Fruit fly (Drosophila melanogaster) whole organism: ENCODE measurements around the gene Mkrn1.

Experiments used
- CG8478 ChIP-seq: fragments of >200 bp; optimal IDR thresholded peaks from 2 replicates; lab custom pipeline; 2018; ENCODE audit warnings: inconsistent platforms
- EcR ChIP-seq, 2 experiments: fragments of >200 bp; optimal IDR thresholded peaks; 2 replicates each; lab custom pipeline; 2017; ENCODE audit warnings: missing biosample characterization in 2 of 2, missing genetic modification characterization in 2 of 2, missing genetic modification reagents in 2 of 2
- pan ChIP-seq: fragments of >200 bp; optimal IDR thresholded peaks from 2 replicates; lab custom pipeline; 2017
- psq ChIP-seq: fragments of >200 bp; optimal IDR thresholded peaks from 2 replicates; lab custom pipeline; 2017
- usp ChIP-seq: fragments of >200 bp; optimal IDR thresholded peaks from 2 replicates; lab custom pipeline; 2017; ENCODE audit warnings: missing biosample characterization, missing genetic modification characterization, mixed read lengths

DNA sequence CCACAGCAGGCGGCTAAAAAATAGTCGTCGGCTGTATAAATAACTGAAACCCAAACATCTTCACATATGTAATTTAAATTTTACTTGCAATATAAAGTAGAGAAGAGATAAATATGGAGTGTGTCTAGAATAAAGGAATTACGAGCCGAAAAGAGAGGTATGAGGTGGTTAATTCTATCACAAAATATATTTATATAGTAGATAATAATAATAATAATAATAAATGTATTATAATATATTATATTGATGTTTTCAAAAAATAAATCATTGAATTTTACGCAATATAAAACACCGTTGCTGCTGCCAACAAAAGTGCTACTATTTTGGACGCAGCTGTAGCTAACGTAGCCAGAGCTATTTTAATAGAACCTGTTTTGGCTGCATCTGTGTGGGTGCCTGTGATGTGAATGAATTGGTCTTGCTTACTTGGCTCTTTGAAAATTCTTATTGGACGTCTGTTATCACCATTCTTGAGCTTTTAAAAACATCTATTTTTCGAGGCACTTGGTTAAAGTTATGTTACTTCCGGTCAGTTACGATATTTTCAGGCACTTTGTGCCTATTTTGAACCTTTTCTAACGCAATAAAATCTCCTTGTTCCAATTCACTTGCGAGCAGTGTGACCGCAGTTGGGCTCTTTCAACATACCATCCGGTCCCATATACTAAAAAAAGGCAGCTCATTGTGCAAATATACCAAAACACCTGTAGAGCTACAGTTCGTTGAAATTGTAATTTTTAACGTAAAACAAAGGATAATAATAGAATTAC, 36.5 kb downstream of the Mkrn1 start, which contains the start of gene Hr78:
- TF ChIP-seq usp (no peak), psq (lab: Kevin White, UChicago) (no peak), CG8478 (lab: Kevin White, UChicago) (no peak), EcR (GFP tag; optimal IDR thresholded peaks at IDR 0.05; lab: Kevin White, UChicago) (no peak), pan (lab: Kevin White, UChicago) (no peak)
